Fruit fly (Drosophila melanogaster): Measurements from ENCODE around the gene moi.

The moi gene

dm6 chr3R:18242089-18242955, 13.0 kb upstream of the moi start, which contains the start of the genes CG7156 and 14-3-3epsilon (continued):
- TF ChIP-seq CG10267 (tag; optimal IDR thresholded peaks at IDR 0.05) (peak; percentile 75), CG34422 (GFP tag; IDR thresholded peaks at IDR 0.05) (peak; percentile 69; the same call in 2 of the 3 replicates), gce (GFP tag; IDR thresholded peaks at IDR 0.05) (no peak), CG5953 (GFP tag; IDR thresholded peaks at IDR 0.05) (no peak), shn (GFP tag; optimal IDR thresholded peaks at IDR 0.05) (no peak), Deaf1 (tag; optimal IDR thresholded peaks at IDR 0.05) (no peak), CTCF (GFP tag; optimal IDR thresholded peaks at IDR 0.05) (peak; percentile 66), MESR4 (GFP tag; optimal IDR thresholded peaks at IDR 0.05) (peak; percentile 88), Abd-B (GFP tag; optimal IDR thresholded peaks at IDR 0.05) (peak; percentile 71), CG17359 (tag; optimal IDR thresholded peaks at IDR 0.05) (peak; percentile 41), Fer2 (tag; optimal IDR thresholded peaks at IDR 0.05) (no peak), bsh (GFP tag; optimal IDR thresholded peaks at IDR 0.05) (peak in 1 of 2 experiments; percentile 65), cg (GFP tag; optimal IDR thresholded peaks at IDR 0.05) (no peak), CG1647 (GFP tag; optimal IDR thresholded peaks at IDR 0.05) (no peak), CG11560 (tag; IDR thresholded peaks at IDR 0.05) (peak; percentile 50; the same call in 1 of the 3 replicates), CG10565 (GFP tag; optimal IDR thresholded peaks at IDR 0.05) (no peak), D (optimal IDR thresholded peaks at IDR 0.05) (no peak), D (GFP tag; optimal IDR thresholded peaks at IDR 0.05) (no peak), Camta (GFP tag; optimal IDR thresholded peaks at IDR 0.05) (peak; percentile 25), CG10654 (GFP tag; optimal IDR thresholded peaks at IDR 0.05) (peak; percentile 30), stc (GFP tag; IDR thresholded peaks at IDR 0.05) (no peak), bab2 (GFP tag; optimal IDR thresholded peaks at IDR 0.05) (peak; percentile 39), CG3065 (GFP tag; optimal IDR thresholded peaks at IDR 0.05) (no peak), D19A (tag; optimal IDR thresholded peaks at IDR 0.05) (no peak), CG6854 (GFP tag; optimal IDR thresholded peaks at IDR 0.05) (no peak), btn (GFP tag; optimal IDR thresholded peaks at IDR 0.05) (no peak), CG1602 (GFP tag; optimal IDR thresholded peaks at IDR 0.05) (peak; percentile 30), CG2678 (tag; optimal IDR thresholded peaks at IDR 0.05) (no peak), CG7963 (GFP tag; IDR thresholded peaks at IDR 0.05; ENCODE audit: partially characterized antibody) (no peak), CG3995 (GFP tag; optimal IDR thresholded peaks at IDR 0.05) (no peak), CG17802 (tag; optimal IDR thresholded peaks at IDR 0.05) (no peak), Fer3 (tag; optimal IDR thresholded peaks at IDR 0.05) (peak; percentile 51), Dip3 (GFP tag; optimal IDR thresholded peaks at IDR 0.05) (no peak), al (GFP tag; IDR thresholded peaks at IDR 0.05) (no peak), CG16779 (GFP tag; IDR thresholded peaks at IDR 0.05) (no peak), Dbx (GFP tag; IDR thresholded peaks at IDR 0.05) (no peak), CG10321 (GFP tag; IDR thresholded peaks at IDR 0.05) (no peak), CG11504 (tag; optimal IDR thresholded peaks at IDR 0.05) (peak; percentile 88), CG2202 (tag; optimal IDR thresholded peaks at IDR 0.05) (peak; percentile 20), CG6813 (GFP tag; optimal IDR thresholded peaks at IDR 0.05) (no peak), Sox100B (GFP tag; optimal IDR thresholded peaks at IDR 0.05) (no peak), Hand (GFP tag; optimal IDR thresholded peaks at IDR 0.05) (no peak), Chrac-16 (GFP tag; optimal IDR thresholded peaks at IDR 0.05) (peak; percentile 49), CG14965 (GFP tag; optimal IDR thresholded peaks at IDR 0.05; ENCODE audit: borderline replicate concordance) (no peak), tgo (GFP tag; IDR thresholded peaks at IDR 0.05) (peak; percentile 22; the same call in 1 of the 3 replicates), so (GFP tag; IDR thresholded peaks at IDR 0.05) (peak; percentile 55; the same call in 2 of the 3 replicates), HLHmδ (GFP tag; optimal IDR thresholded peaks at IDR 0.05) (peak; percentile 44), tll (GFP tag; optimal IDR thresholded peaks at IDR 0.05) (peak; percentile 1 to 80), CG4820 (GFP tag; optimal IDR thresholded peaks at IDR 0.05) (no peak)

Data from whole organism, embryonic.